Worm (Caenorhabditis elegans): Measurements from ENCODE around the gene trcs-1.

trcs-1 gene

DNA sequence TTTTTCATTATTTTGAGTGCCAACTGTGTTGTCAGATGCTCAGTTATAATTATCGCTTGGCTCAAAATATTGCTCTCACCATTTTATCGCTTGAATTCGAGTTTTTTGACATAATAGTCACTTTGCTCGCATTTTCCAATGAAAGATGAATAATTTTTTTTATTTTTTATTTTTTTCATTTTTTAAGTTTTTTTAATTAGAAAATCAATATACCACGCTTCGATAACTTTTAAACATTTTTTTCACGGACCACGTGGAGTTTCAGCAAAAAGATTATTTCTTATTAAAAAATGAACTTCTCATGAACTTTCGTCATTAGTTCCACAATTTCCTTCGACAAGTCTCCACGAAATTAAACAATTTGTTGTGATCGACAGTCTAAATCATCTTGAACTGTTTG, 26.1 kb upstream of the trcs-1 start, which contains the start of gene elt-1:
Gene elt-1, plus strand, starts transcription at position 301 of the 400 bp plus-strand sequence.
- no peak for TF ChIP-seq lin-11 (tag; optimal IDR thresholded peaks at IDR 0.05)
- TF ChIP-seq snpc-4 (tag; optimal IDR thresholded peaks at IDR 0.05), result no peak
- no peak for TF ChIP-seq blmp-1 (tag; optimal IDR thresholded peaks at IDR 0.05; ENCODE audit: insufficient read depth)
- TF ChIP-seq ceh-16 (tag; optimal IDR thresholded peaks at IDR 0.05), result no peak
- no peak for TF ChIP-seq zag-1 (tag; optimal IDR thresholded peaks at IDR 0.05)
- no peak for TF ChIP-seq fos-1 (tag; optimal IDR thresholded peaks at IDR 0.05)
- TF ChIP-seq nhr-11 (tag; optimal IDR thresholded peaks at IDR 0.05), result no peak
- no peak for TF ChIP-seq elt-3 (tag; optimal IDR thresholded peaks at IDR 0.05)
- no peak for TF ChIP-seq alr-1 (tag; optimal IDR thresholded peaks at IDR 0.05)
- no peak for TF ChIP-seq Y55F3AM.14 (GFP tag; optimal IDR thresholded peaks at IDR 0.05)
- no peak for TF ChIP-seq ama-1 (optimal IDR thresholded peaks at IDR 0.05)
- no peak for TF ChIP-seq nhr-129 (tag; optimal IDR thresholded peaks at IDR 0.05)
- TF ChIP-seq ztf-11 (tag; optimal IDR thresholded peaks at IDR 0.05), result no peak
- TF ChIP-seq R02D3.7 (tag; optimal IDR thresholded peaks at IDR 0.05), result no peak
- no peak for TF ChIP-seq lsy-2 (tag; optimal IDR thresholded peaks at IDR 0.05)
- TF ChIP-seq nhr-25 (tag; optimal IDR thresholded peaks at IDR 0.05), result no peak
- TF ChIP-seq lin-39 (tag; optimal IDR thresholded peaks at IDR 0.05), result no peak
- TF ChIP-seq sma-9 (GFP tag; optimal IDR thresholded peaks at IDR 0.05), result no peak
- TF ChIP-seq sma-9 (tag; optimal IDR thresholded peaks at IDR 0.05), result no peak
- TF ChIP-seq mbf-1 (tag; optimal IDR thresholded peaks at IDR 0.05), result no peak
- TF ChIP-seq unc-62 (GFP tag; optimal IDR thresholded peaks at IDR 0.05), result no peak

- TF ChIP-seq elt-1 (tag; optimal IDR thresholded peaks at IDR 0.05) (peak; percentile 93), ztf-11 (tag; optimal IDR thresholded peaks at IDR 0.05) (no peak), R02D3.7 (tag; optimal IDR thresholded peaks at IDR 0.05) (no peak), egl-27 (tag; optimal IDR thresholded peaks at IDR 0.05) (no peak), nhr-25 (tag; optimal IDR thresholded peaks at IDR 0.05) (no peak), lsy-2 (tag; optimal IDR thresholded peaks at IDR 0.05) (no peak), lin-13 (GFP tag; optimal IDR thresholded peaks at IDR 0.05) (no peak), ceh-82 (tag; optimal IDR thresholded peaks at IDR 0.05) (no peak), mdl-1 (tag; optimal IDR thresholded peaks at IDR 0.05) (no peak), unc-62 (GFP tag; optimal IDR thresholded peaks at IDR 0.05) (no peak), C34F6.9 (tag; optimal IDR thresholded peaks at IDR 0.05) (no peak), nhr-23 (tag; optimal IDR thresholded peaks at IDR 0.05) (peak; percentile 99), unc-55 (GFP tag; optimal IDR thresholded peaks at IDR 0.05) (no peak), nhr-11 (tag; optimal IDR thresholded peaks at IDR 0.05) (no peak), lin-39 (tag; optimal IDR thresholded peaks at IDR 0.05) (no peak), nhr-237 (tag; optimal IDR thresholded peaks at IDR 0.05) (no peak), dmd-4 (tag; optimal IDR thresholded peaks at IDR 0.05) (no peak), sem-4 (tag; optimal IDR thresholded peaks at IDR 0.05) (no peak), unc-39 (tag; optimal IDR thresholded peaks at IDR 0.05) (no peak), sma-9 (GFP tag; optimal IDR thresholded peaks at IDR 0.05) (peak; percentile 46), sma-9 (tag; optimal IDR thresholded peaks at IDR 0.05) (no peak), blmp-1 (tag; optimal IDR thresholded peaks at IDR 0.05; ENCODE audit: insufficient read depth) (no peak), crh-2 (tag; optimal IDR thresholded peaks at IDR 0.05) (no peak)
These were observed 25.4 kb upstream of the trcs-1 start for ce11 chrIV:9614060-9614459.

ce11 chrIV:9613072-9613590, 24.5 kb upstream of the trcs-1 start:
- TF ChIP-seq gmeb-1 (tag; optimal IDR thresholded peaks at IDR 0.05) (no peak), elt-1 (tag; optimal IDR thresholded peaks at IDR 0.05) (peak; percentile 60), nhr-23 (tag; optimal IDR thresholded peaks at IDR 0.05) (peak; percentile 97), ama-1 (optimal IDR thresholded peaks at IDR 0.05) (no peak)

ce11 chrIV:9610923-9611322, 22.3 kb upstream of the trcs-1 start:
- TF ChIP-seq elt-1 (tag; optimal IDR thresholded peaks at IDR 0.05) (peak; percentile 26), nhr-12 (tag; optimal IDR thresholded peaks at IDR 0.05) (no peak), crh-2 (tag; optimal IDR thresholded peaks at IDR 0.05) (peak; percentile 37)

DNA sequence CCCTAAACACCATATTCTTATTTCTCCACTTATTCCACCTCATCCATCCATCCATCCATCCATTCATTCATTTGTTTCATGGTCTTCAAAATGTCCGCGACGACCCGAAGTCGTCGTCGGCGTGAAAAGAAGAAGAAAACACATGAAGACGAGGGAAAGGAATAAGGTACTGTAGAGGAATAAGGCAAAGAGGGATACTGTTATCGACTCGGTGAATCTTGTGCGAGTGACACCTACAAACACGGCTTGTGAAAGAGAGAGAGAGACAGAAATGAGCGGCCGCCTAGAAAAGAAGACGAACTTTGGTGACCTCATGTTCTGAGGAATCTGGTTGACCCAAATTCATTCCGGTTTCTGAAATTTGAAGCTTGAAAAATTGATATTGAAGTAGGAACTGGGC, 20.5 kb upstream of the trcs-1 start:
- TF ChIP-seq lin-11 (tag; optimal IDR thresholded peaks at IDR 0.05) (no peak), elt-1 (tag; optimal IDR thresholded peaks at IDR 0.05) (peak; percentile 40)

Measured in whole organism, L2 larva.